Fruit fly (Drosophila melanogaster): ENCODE results near the gene RpS19b.

DNA sequence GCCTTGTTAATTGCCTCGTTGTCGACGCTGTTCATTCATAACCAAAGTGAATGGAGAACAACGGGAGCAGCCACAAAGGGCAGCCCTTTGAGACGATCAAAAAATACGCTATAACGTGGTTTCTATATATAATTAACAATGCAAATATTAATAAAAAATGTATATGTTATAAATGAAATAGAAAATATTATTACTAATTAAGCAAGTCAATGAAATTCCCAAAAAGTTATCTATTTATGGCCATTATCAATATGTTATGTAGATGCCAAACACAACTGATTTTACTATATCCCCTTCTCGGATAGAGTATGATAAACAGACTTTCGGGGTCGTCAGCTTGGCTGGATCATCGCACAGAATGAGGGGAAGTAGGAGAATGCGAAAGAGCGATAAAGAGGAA lies 36.1 kb upstream of the RpS19b start:
- TF ChIP-seq CTCF (optimal IDR thresholded peaks at IDR 0.05) (no peak), CG8478 (optimal IDR thresholded peaks at IDR 0.05) (no peak)
